Worm (Caenorhabditis elegans): Measurements from ENCODE around the gene cdc-73.
A peak's percentile ranks its signal among the peaks of the same experiment; 100 is the strongest.

Gene cdc-73

DNA sequence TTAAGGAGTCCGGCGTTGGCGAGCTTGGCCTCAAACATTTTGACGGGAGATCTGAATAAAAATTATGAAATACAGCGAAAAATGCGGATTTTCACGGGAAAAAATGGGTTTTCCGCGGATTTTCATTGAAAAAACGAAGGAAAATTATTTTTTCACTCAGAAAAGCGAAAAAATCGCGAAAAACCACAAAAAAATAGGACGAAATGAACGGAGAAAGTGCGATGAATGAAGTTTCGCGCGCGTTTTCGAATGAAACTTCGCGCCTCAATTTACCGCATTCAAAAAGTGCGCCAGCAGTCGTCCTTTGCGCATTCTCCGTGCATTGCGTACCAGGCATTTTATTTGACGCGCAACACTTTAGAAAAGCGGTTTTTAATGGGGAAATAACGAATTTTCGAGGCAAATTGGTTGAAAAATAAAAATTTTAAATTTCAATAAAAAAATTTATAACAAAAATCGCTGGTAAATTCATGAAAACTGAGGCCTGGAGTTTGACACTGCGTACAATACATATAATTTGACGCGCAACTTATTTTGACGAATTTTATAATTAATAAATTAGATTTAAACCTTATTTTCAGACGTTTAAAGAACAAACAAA, 7.1 kb downstream of the cdc-73 start, which contains the start of gene pcn-1 (continued):
- TF ChIP-seq C34F6.9 (tag; optimal IDR thresholded peaks at IDR 0.05) (peak; percentile 98), elt-3 (tag; optimal IDR thresholded peaks at IDR 0.05) (no peak), ama-1 (optimal IDR thresholded peaks at IDR 0.05) (peak; percentile 43), nhr-10 (tag; optimal IDR thresholded peaks at IDR 0.05) (peak; percentile 61), mab-5 (tag; optimal IDR thresholded peaks at IDR 0.05) (peak; percentile 93), zag-1 (tag; optimal IDR thresholded peaks at IDR 0.05) (peak; percentile 21), ztf-1 (GFP tag; conservative IDR thresholded peaks at IDR 0.05) (0 out of 2 replicates have a peak, but pooled peaks have one; percentile 43), Y55F3AM.14 (GFP tag; optimal IDR thresholded peaks at IDR 0.05) (peak; percentile 83), sma-9 (GFP tag; optimal IDR thresholded peaks at IDR 0.05) (peak; percentile 95), sma-9 (tag; optimal IDR thresholded peaks at IDR 0.05) (no peak), nhr-77 (tag; optimal IDR thresholded peaks at IDR 0.05) (peak; percentile 73), unc-62 (GFP tag; optimal IDR thresholded peaks at IDR 0.05) (no peak), snpc-4 (tag; optimal IDR thresholded peaks at IDR 0.05) (peak; percentile 70), aly-2 (tag; optimal IDR thresholded peaks at IDR 0.05) (no peak)

DNA sequence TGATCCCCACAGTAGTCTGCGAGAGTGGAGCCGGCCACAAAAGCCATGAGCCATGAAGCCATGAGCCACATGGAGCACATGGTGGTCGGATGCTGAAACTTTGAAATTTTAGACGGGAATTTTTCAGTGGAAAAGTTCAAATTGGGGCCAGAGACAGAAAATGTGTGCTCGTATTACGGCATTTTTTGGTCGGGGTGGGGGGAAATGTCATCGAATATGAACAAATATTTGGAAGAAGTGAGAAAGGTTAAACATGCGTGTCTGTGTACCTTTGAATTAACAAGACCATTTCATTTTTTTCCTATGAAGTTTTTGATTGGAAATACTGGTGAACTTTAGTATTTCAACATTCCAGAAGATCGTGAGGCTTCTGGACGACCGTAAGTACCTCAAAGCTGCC, 9.2 kb downstream of the cdc-73 start, which contains the start of gene wrt-5:
TSS of gene wrt-5 (minus strand) at position 101 of the 400 bp plus-strand sequence.
- TF ChIP-seq gmeb-1 (tag; optimal IDR thresholded peaks at IDR 0.05): no peak
- TF ChIP-seq unc-39 (tag; optimal IDR thresholded peaks at IDR 0.05): no peak
- no peak for TF ChIP-seq Y55F3AM.14 (GFP tag; optimal IDR thresholded peaks at IDR 0.05)
- TF ChIP-seq nhr-11 (tag; optimal IDR thresholded peaks at IDR 0.05): no peak
- TF ChIP-seq ama-1 (optimal IDR thresholded peaks at IDR 0.05): no peak
- no peak for TF ChIP-seq lin-11 (tag; optimal IDR thresholded peaks at IDR 0.05)
- TF ChIP-seq mbf-1 (tag; optimal IDR thresholded peaks at IDR 0.05): no peak
- no peak for TF ChIP-seq ceh-82 (tag; optimal IDR thresholded peaks at IDR 0.05)
- no peak for TF ChIP-seq lin-13 (GFP tag; optimal IDR thresholded peaks at IDR 0.05)
- TF ChIP-seq alr-1 (tag; optimal IDR thresholded peaks at IDR 0.05): no peak
- no peak for TF ChIP-seq fos-1 (tag; optimal IDR thresholded peaks at IDR 0.05)
- no peak for TF ChIP-seq sem-4 (tag; optimal IDR thresholded peaks at IDR 0.05)
- no peak for TF ChIP-seq lin-39 (tag; optimal IDR thresholded peaks at IDR 0.05)
- TF ChIP-seq nhr-6 (tag; optimal IDR thresholded peaks at IDR 0.05): no peak

DNA sequence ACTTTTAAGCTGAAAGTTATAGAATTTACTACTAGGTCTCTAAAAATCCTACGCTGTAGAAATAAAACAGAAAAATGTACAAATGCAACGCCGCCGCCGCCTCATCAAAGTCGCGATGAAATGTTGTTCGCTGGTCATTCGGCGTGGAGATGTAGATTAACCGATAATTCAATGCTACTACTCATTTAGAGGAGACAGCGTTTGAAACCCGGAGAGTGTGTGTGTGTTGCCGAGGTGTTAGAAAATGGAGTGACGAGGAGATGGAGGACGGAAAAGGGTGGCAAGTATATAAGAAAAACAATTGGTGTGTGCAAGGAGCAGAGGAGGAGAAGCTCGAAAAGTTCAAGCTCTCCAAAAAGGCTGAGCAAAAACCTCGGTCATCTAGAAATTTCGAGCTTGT, 9.9 kb downstream of the cdc-73 start:
- no peak for TF ChIP-seq nhr-12 (tag; optimal IDR thresholded peaks at IDR 0.05)
- no peak for TF ChIP-seq nhr-77 (tag; optimal IDR thresholded peaks at IDR 0.05)
- no peak for TF ChIP-seq nhr-6 (tag; optimal IDR thresholded peaks at IDR 0.05)

DNA sequence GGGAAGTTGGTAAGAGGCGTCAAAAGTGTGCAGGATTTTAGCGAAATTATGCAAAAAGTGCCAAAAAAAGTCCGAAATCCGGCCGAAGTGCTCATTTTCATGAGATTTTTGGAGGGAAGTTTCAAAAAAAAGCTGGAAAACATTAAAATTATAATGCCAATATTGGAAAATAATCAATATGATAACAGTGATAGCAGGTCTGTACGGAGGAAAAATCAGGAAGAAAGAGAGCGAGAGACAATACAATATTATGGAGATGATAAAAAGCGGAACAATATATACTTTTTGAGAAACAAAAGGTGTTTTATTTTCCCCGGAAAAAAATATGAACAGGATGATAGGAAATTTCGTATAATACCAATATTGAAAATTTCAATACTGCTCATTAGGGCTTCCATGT, 11.0 kb downstream of the cdc-73 start:
- TF ChIP-seq nhr-237 (tag; optimal IDR thresholded peaks at IDR 0.05) (no peak), fos-1 (tag; optimal IDR thresholded peaks at IDR 0.05) (peak; percentile 15)

DNA sequence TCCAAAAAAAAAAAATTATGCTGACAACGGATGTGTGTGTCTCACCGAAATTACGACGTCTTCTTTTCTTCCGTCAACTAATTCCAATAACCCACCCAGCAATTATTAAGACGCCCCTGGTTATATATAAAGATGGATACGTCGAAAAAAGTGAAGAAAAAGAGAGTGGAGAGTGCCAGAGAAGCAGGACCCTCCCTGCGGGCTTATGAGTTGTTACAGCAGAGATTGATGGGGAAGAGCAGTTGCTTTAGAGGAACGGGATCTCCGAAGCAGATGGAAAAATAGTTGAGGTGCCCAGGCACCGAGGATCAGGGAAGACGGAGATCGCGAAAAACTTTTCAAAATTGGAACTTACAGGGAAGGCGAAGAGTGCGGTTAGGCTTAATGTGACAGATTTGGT, 12.9 kb downstream of the cdc-73 start:
- TF ChIP-seq ztf-4 (tag; optimal IDR thresholded peaks at IDR 0.05): no peak
- TF ChIP-seq ztf-1 (GFP tag; conservative IDR thresholded peaks at IDR 0.05): no peak
- TF ChIP-seq elt-1 (tag; optimal IDR thresholded peaks at IDR 0.05): no peak
- no peak for TF ChIP-seq mab-5 (tag; optimal IDR thresholded peaks at IDR 0.05)
- no peak for TF ChIP-seq ama-1 (optimal IDR thresholded peaks at IDR 0.05)
- TF ChIP-seq lsy-2 (tag; optimal IDR thresholded peaks at IDR 0.05): no peak
- TF ChIP-seq nhr-21 (tag; optimal IDR thresholded peaks at IDR 0.05): no peak
- TF ChIP-seq nhr-77 (tag; optimal IDR thresholded peaks at IDR 0.05): no peak
- TF ChIP-seq peb-1 (tag; optimal IDR thresholded peaks at IDR 0.05): no peak
- no peak for TF ChIP-seq nhr-129 (tag; optimal IDR thresholded peaks at IDR 0.05)
- no peak for TF ChIP-seq snpc-4 (tag; optimal IDR thresholded peaks at IDR 0.05)
- TF ChIP-seq nhr-10 (tag; optimal IDR thresholded peaks at IDR 0.05): no peak
- TF ChIP-seq crh-2 (tag; optimal IDR thresholded peaks at IDR 0.05): no peak

DNA sequence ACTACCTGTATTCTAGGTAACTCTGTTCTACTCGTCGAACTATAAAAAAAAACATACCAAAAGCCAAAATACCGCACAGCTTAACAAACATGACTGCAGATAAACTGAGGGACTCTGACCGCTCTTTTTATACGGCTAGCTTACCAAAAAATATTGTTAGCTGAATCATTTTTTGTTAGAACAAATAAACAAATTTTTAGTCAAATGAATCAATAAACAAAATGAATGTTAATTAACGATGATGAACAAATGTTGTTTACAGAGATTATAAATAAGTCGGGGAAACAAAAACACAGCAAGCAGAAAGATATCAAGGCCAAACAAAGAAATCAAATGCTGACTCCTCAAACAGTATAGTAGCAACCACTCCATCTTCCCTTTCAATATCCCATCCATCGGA, 21.2 kb downstream of the cdc-73 start, which contains the start of gene ilys-6:
TSS of gene ilys-6 (minus strand) at position 101 of the 400 bp plus-strand sequence.
- TF ChIP-seq F13H6.1 (tag; optimal IDR thresholded peaks at IDR 0.05) (no peak), mbf-1 (tag; optimal IDR thresholded peaks at IDR 0.05) (no peak), nhr-10 (tag; optimal IDR thresholded peaks at IDR 0.05) (no peak), ztf-1 (GFP tag; conservative IDR thresholded peaks at IDR 0.05) (no peak), nhr-237 (tag; optimal IDR thresholded peaks at IDR 0.05) (no peak), nhr-6 (tag; optimal IDR thresholded peaks at IDR 0.05) (no peak), nhr-25 (tag; optimal IDR thresholded peaks at IDR 0.05) (no peak), ZK546.5 (tag; optimal IDR thresholded peaks at IDR 0.05) (no peak), ceh-82 (tag; optimal IDR thresholded peaks at IDR 0.05) (no peak), nhr-129 (tag; optimal IDR thresholded peaks at IDR 0.05) (no peak), C34F6.9 (tag; optimal IDR thresholded peaks at IDR 0.05) (no peak), fos-1 (tag; optimal IDR thresholded peaks at IDR 0.05) (no peak), Y55F3AM.14 (GFP tag; optimal IDR thresholded peaks at IDR 0.05) (no peak), mab-5 (tag; optimal IDR thresholded peaks at IDR 0.05) (no peak), lin-11 (tag; optimal IDR thresholded peaks at IDR 0.05) (no peak), ztf-11 (tag; optimal IDR thresholded peaks at IDR 0.05) (no peak), blmp-1 (tag; optimal IDR thresholded peaks at IDR 0.05; ENCODE audit: insufficient read depth) (no peak), lin-13 (GFP tag; optimal IDR thresholded peaks at IDR 0.05) (no peak), sem-4 (tag; optimal IDR thresholded peaks at IDR 0.05) (no peak)

All from whole organism, L2 larva.